Fruit fly (Drosophila melanogaster) whole organism, embryonic: ENCODE measurements around the gene mora.

Source experiments
- Aef1 ChIP-seq: fragments of 200-800 bp; sonication (Bioruptor generic); IDR thresholded peaks from 3 replicates; pipeline ENCODE4 v1.3.6; 2022; ENCODE audit warnings: missing biosample characterization, missing genetic modification characterization
- Bgb ChIP-seq: fragments of 200-800 bp; sonication (Bioruptor generic); IDR thresholded peaks from 2 replicates; pipeline ENCODE4 v1.3.6; 2022; ENCODE audit warnings: missing biosample characterization, missing genetic modification characterization; ENCODE audit not compliant: partially characterized antibody
- CG10267 ChIP-seq: fragments of 200-800 bp; sonication (Bioruptor generic); optimal IDR thresholded peaks from 2 replicates; lab custom pipeline; 2018; ENCODE audit warnings: missing biosample characterization, mild to moderate bottlenecking, missing genetic modification characterization, moderate library complexity
- CG12659 ChIP-seq: fragments of 200-800 bp; sonication (Bioruptor generic); optimal IDR thresholded peaks from 3 replicates; lab custom pipeline; 2017; ENCODE audit warnings: mild to moderate bottlenecking, missing biosample characterization, missing genetic modification reagents, missing genetic modification characterization
- CG12942 ChIP-seq: fragments of 200-800 bp; sonication (Bioruptor generic); optimal IDR thresholded peaks from 3 replicates; lab custom pipeline; 2016; ENCODE audit warnings: missing biosample characterization, missing genetic modification characterization
- CG16863 ChIP-seq: fragments of 200-800 bp; sonication (Bioruptor generic); optimal IDR thresholded peaks from 3 replicates; lab custom pipeline; 2016; ENCODE audit warnings: missing biosample characterization, missing genetic modification characterization
- CG17912 ChIP-seq: fragments of 200-800 bp; sonication (Bioruptor generic); optimal IDR thresholded peaks from 2 replicates; lab custom pipeline; 2018; ENCODE audit warnings: missing biosample characterization, mild to moderate bottlenecking, missing genetic modification characterization
- CG1792 ChIP-seq: fragments of 200-800 bp; sonication (Bioruptor generic); optimal IDR thresholded peaks from 2 replicates; lab custom pipeline; 2016; ENCODE audit warnings: missing biosample characterization, missing genetic modification characterization
- CG18262 ChIP-seq: fragments of 200-800 bp; optimal IDR thresholded peaks from 3 replicates; lab custom pipeline; 2019; ENCODE audit warnings: missing biosample characterization, mild to moderate bottlenecking, missing genetic modification characterization, moderate library complexity
- CG18599 ChIP-seq: fragments of 200-800 bp; sonication (Bioruptor generic); optimal IDR thresholded peaks from 3 replicates; lab custom pipeline; 2017; ENCODE audit warnings: missing biosample characterization, missing genetic modification characterization, mild to moderate bottlenecking, moderate library complexity, missing genetic modification reagents
- CG30020 ChIP-seq: fragments of 200-800 bp; optimal IDR thresholded peaks from 2 replicates; lab custom pipeline; 2019; ENCODE audit warnings: missing biosample characterization, mild to moderate bottlenecking, missing genetic modification characterization, moderate library complexity
- CG30403 ChIP-seq: fragments of 200-800 bp; sonication (Bioruptor generic); optimal IDR thresholded peaks from 3 replicates; lab custom pipeline; 2016; ENCODE audit warnings: missing biosample characterization, missing genetic modification characterization
- CG32532 ChIP-seq: fragments of 200-800 bp; sonication (Bioruptor generic); IDR thresholded peaks from 2 replicates; pipeline ENCODE4 v1.3.6; 2022; ENCODE audit warnings: missing biosample characterization, missing genetic modification characterization
- CG33557 ChIP-seq: fragments of 200-800 bp; sonication (Bioruptor generic); optimal IDR thresholded peaks from 2 replicates; lab custom pipeline; 2019; ENCODE audit warnings: missing biosample characterization, mild to moderate bottlenecking, missing genetic modification characterization, moderate library complexity
- CG4360 ChIP-seq: fragments of 200-800 bp; sonication (Bioruptor generic); IDR thresholded peaks from 2 replicates; pipeline ENCODE4 v1.3.6; 2022; ENCODE audit warnings: missing biosample characterization, missing genetic modification characterization
- CG4730 ChIP-seq: fragments of 200-800 bp; sonication (Bioruptor generic); IDR thresholded peaks from 2 replicates; pipeline ENCODE4 v1.3.6; 2022; ENCODE audit warnings: missing biosample characterization, missing genetic modification characterization
- CG4820 ChIP-seq: fragments of 200-800 bp; sonication (Bioruptor generic); optimal IDR thresholded peaks from 3 replicates; lab custom pipeline; 2016; ENCODE audit warnings: missing biosample characterization, missing genetic modification characterization
- CG7987 ChIP-seq: fragments of 200-800 bp; sonication (Bioruptor generic); optimal IDR thresholded peaks from 2 replicates; lab custom pipeline; 2018; ENCODE audit warnings: missing biosample characterization, mild to moderate bottlenecking, missing genetic modification characterization, moderate library complexity
- CoRest ChIP-seq: fragments of 200-800 bp; sonication (Bioruptor generic); optimal IDR thresholded peaks from 3 replicates; lab custom pipeline; 2018; ENCODE audit warnings: missing biosample characterization, mild to moderate bottlenecking, missing genetic modification characterization, moderate library complexity
- ERR ChIP-seq: fragments of 200-800 bp; sonication (Bioruptor generic); optimal IDR thresholded peaks from 2 replicates; lab custom pipeline; 2016; ENCODE audit warnings: missing biosample characterization, missing genetic modification characterization
- Gug ChIP-seq: fragments of 200-800 bp; sonication (Bioruptor generic); IDR thresholded peaks from 4 replicates; pipeline ENCODE4 v1.3.6; 2022; ENCODE audit warnings: missing biosample characterization, missing genetic modification characterization
- Lim3 ChIP-seq: fragments of 200-800 bp; sonication (Bioruptor generic); IDR thresholded peaks from 2 replicates; pipeline ENCODE4 v1.3.6; 2022; ENCODE audit warnings: missing biosample characterization, missing genetic modification characterization
- MTF-1 ChIP-seq: fragments of 200-800 bp; sonication (Bioruptor generic); optimal IDR thresholded peaks from 2 replicates; lab custom pipeline; 2018; ENCODE audit warnings: missing biosample characterization, mild to moderate bottlenecking, missing genetic modification characterization, borderline replicate concordance
- Mad ChIP-seq: fragments of 200-800 bp; sonication (Bioruptor generic); optimal IDR thresholded peaks from 2 replicates; lab custom pipeline; 2016; ENCODE audit warnings: missing biosample characterization, missing genetic modification characterization
- Meics ChIP-seq: fragments of 200-800 bp; sonication (Bioruptor generic); optimal IDR thresholded peaks from 2 replicates; lab custom pipeline; 2017; ENCODE audit warnings: missing biosample characterization, mild to moderate bottlenecking, missing genetic modification characterization
- Nf-YB ChIP-seq: fragments of 200-800 bp; sonication (Bioruptor generic); optimal IDR thresholded peaks from 3 replicates; lab custom pipeline; 2019; ENCODE audit warnings: missing biosample characterization, mild to moderate bottlenecking, missing genetic modification characterization, moderate library complexity
- Nf-YC ChIP-seq: fragments of 200-800 bp; optimal IDR thresholded peaks from 3 replicates; lab custom pipeline; 2019; ENCODE audit warnings: missing biosample characterization, mild to moderate bottlenecking, missing genetic modification characterization, moderate library complexity
- Ptx1 ChIP-seq: fragments of 200-800 bp; sonication (Bioruptor generic); IDR thresholded peaks from 2 replicates; pipeline ENCODE4 v1.3.6; 2022; ENCODE audit warnings: missing biosample characterization, missing genetic modification characterization
- Ravus ChIP-seq: fragments of 200-800 bp; sonication (Bioruptor generic); IDR thresholded peaks from 2 replicates; pipeline ENCODE4 v1.3.6; 2022; ENCODE audit warnings: missing biosample characterization, missing genetic modification characterization
- Rfx ChIP-seq: fragments of 200-800 bp; sonication (Bioruptor generic); IDR thresholded peaks from 2 replicates; pipeline ENCODE4 v1.3.6; 2022; ENCODE audit warnings: missing biosample characterization, missing genetic modification characterization
- Rx ChIP-seq: fragments of 200-800 bp; sonication (Bioruptor generic); IDR thresholded peaks from 2 replicates; pipeline ENCODE4 v1.3.6; 2022; ENCODE audit warnings: missing biosample characterization, missing genetic modification characterization
- Side ChIP-seq: fragments of 200-800 bp; sonication (Bioruptor generic); optimal IDR thresholded peaks from 2 replicates; lab custom pipeline; 2016; ENCODE audit warnings: missing biosample characterization, missing genetic modification characterization
- Sox102F ChIP-seq: fragments of 200-800 bp; sonication (Bioruptor generic); optimal IDR thresholded peaks from 2 replicates; lab custom pipeline; 2018; ENCODE audit warnings: missing biosample characterization, mild to moderate bottlenecking, missing genetic modification characterization, moderate library complexity
- ara ChIP-seq: fragments of 200-800 bp; sonication (Bioruptor generic); IDR thresholded peaks from 2 replicates; pipeline ENCODE4 v1.3.6; 2022; ENCODE audit warnings: missing biosample characterization, missing genetic modification characterization
- crol ChIP-seq: fragments of 200-800 bp; sonication (Bioruptor generic); IDR thresholded peaks from 2 replicates; pipeline ENCODE4 v1.3.6; 2022; ENCODE audit warnings: missing biosample characterization, missing genetic modification characterization
- dysf ChIP-seq: fragments of 200-800 bp; sonication (Bioruptor generic); IDR thresholded peaks from 3 replicates; pipeline ENCODE4 v1.3.6; 2022; ENCODE audit warnings: missing biosample characterization, missing genetic modification characterization
- en ChIP-seq: fragments of 200-800 bp; sonication (Bioruptor generic); optimal IDR thresholded peaks from 2 replicates; lab custom pipeline; 2016; ENCODE audit warnings: missing biosample characterization, missing genetic modification characterization
- gt ChIP-seq: fragments of 200-800 bp; sonication (Bioruptor generic); IDR thresholded peaks from 2 replicates; pipeline ENCODE4 v1.3.6; 2022; ENCODE audit warnings: missing biosample characterization, missing genetic modification characterization
- ham ChIP-seq: fragments of 200-800 bp; sonication (Bioruptor generic); IDR thresholded peaks from 2 replicates; pipeline ENCODE4 v1.3.6; 2022; ENCODE audit warnings: missing biosample characterization, missing genetic modification characterization
- inv ChIP-seq: fragments of 200-800 bp; sonication (Bioruptor generic); IDR thresholded peaks from 2 replicates; pipeline ENCODE4 v1.3.6; 2022; ENCODE audit warnings: missing biosample characterization, missing genetic modification characterization; ENCODE audit not compliant: partially characterized antibody
- knrl ChIP-seq: fragments of 200-800 bp; sonication (Bioruptor generic); IDR thresholded peaks from 3 replicates; pipeline ENCODE4 v1.3.6; 2022; ENCODE audit warnings: missing biosample characterization, missing genetic modification characterization; ENCODE audit not compliant: partially characterized antibody
- lab ChIP-seq: fragments of 200-800 bp; sonication (Bioruptor generic); optimal IDR thresholded peaks from 3 replicates; lab custom pipeline; 2017; ENCODE audit warnings: missing biosample characterization, missing genetic modification characterization, mild to moderate bottlenecking, moderate library complexity, missing genetic modification reagents
- lilli ChIP-seq: fragments of 200-800 bp; sonication (Bioruptor generic); optimal IDR thresholded peaks from 3 replicates; lab custom pipeline; 2016; ENCODE audit warnings: missing biosample characterization, missing genetic modification characterization
- mam ChIP-seq: fragments of 200-800 bp; sonication (Bioruptor generic); optimal IDR thresholded peaks from 3 replicates; lab custom pipeline; 2016; ENCODE audit warnings: missing biosample characterization, missing genetic modification characterization
- nau ChIP-seq: fragments of 200-800 bp; sonication (Bioruptor generic); optimal IDR thresholded peaks from 3 replicates; lab custom pipeline; 2017; ENCODE audit warnings: missing biosample characterization, mild to moderate bottlenecking, missing genetic modification characterization, missing genetic modification reagents
- nom ChIP-seq: fragments of 200-800 bp; sonication (Bioruptor generic); optimal IDR thresholded peaks from 2 replicates; lab custom pipeline; 2017; ENCODE audit warnings: missing biosample characterization, missing genetic modification characterization, mild to moderate bottlenecking, moderate library complexity, missing genetic modification reagents
- odd ChIP-seq: fragments of 200-800 bp; sonication (Bioruptor generic); optimal IDR thresholded peaks from 2 replicates; lab custom pipeline; 2017; ENCODE audit warnings: missing biosample characterization, mild to moderate bottlenecking, missing genetic modification characterization
- rib ChIP-seq: fragments of 200-800 bp; sonication (Bioruptor generic); IDR thresholded peaks from 2 replicates; pipeline ENCODE4 v1.3.6; 2022; ENCODE audit warnings: missing biosample characterization, missing genetic modification characterization
- so ChIP-seq: fragments of 200-800 bp; sonication (Bioruptor generic); IDR thresholded peaks from 3 replicates; pipeline ENCODE4 v1.3.6; 2022; ENCODE audit warnings: missing biosample characterization, missing genetic modification characterization
- sqz ChIP-seq: fragments of 200-800 bp; sonication (Bioruptor generic); optimal IDR thresholded peaks from 3 replicates; lab custom pipeline; 2018; ENCODE audit warnings: missing biosample characterization, mild to moderate bottlenecking, missing genetic modification characterization
- wek ChIP-seq: fragments of 200-800 bp; sonication (Bioruptor generic); optimal IDR thresholded peaks from 3 replicates; lab custom pipeline; 2018; ENCODE audit warnings: missing biosample characterization, mild to moderate bottlenecking, missing genetic modification characterization, moderate library complexity

The mora gene

DNA sequence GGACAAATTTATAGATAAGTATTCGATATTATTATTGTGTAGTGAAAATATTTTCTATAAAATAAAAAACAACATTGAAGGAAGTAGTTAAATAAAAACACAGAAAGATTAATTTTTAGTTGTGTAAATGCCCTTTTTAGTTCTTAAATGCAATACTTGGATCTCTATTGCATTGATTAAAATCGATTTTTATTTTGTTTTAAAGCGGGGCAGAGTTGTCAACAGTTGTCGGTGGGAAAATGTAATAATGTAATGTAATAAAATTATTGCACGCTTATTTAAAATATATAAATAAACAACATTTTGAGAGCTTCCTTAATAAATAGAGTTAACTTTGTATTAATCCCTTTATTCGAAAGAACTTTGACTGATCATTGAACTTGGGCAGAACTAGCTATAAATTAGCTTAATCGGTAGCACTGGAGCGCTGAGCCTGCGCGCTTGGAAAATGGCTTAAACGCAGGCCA lies 22.6 kb upstream of the mora start, which contains the start of gene Apc2 (continued):
- TF ChIP-seq lilli (GFP tag; lab: Kevin White, UChicago) (peak; percentile 57), ham (no peak), rib (GFP tag; lab: Robert Waterston, UW) (no peak), CG17912 (GFP tag; lab: Kevin White, UChicago) (no peak), CG18262 (tag; lab: Kevin White, UChicago) (peak; percentile 75), CG4820 (GFP tag; lab: Kevin White, UChicago) (peak; percentile 6), Meics (peak; percentile 63), CG12942 (peak; percentile 51), MTF-1 (GFP tag; lab: Kevin White, UChicago) (no peak), lab (GFP tag; lab: Kevin White, UChicago) (peak; percentile 71), CG7987 (GFP tag; lab: Kevin White, UChicago) (no peak), odd (no peak), en (GFP tag; lab: Kevin White, UChicago) (no peak), wek (GFP tag; lab: Kevin White, UChicago) (no peak), CG4360 (no peak), crol (no peak), CG4730 (GFP tag; lab: Robert Waterston, UW) (0 out of 2 replicates have a peak, but pooled peaks have one; percentile 13), Rx (GFP tag; lab: Robert Waterston, UW) (peak; percentile 58), Rfx (GFP tag; lab: Robert Waterston, UW) (peak; percentile 65), gt (GFP tag; lab: Robert Waterston, UW) (no peak), ERR (GFP tag; lab: Kevin White, UChicago) (no peak), inv (GFP tag; lab: Robert Waterston, UW) (no peak), mam (GFP tag; lab: Kevin White, UChicago) (peak; percentile 41), Nf-YB (GFP tag; lab: Kevin White, UChicago) (peak; percentile 35), CG18599 (GFP tag; lab: Kevin White, UChicago) (peak; percentile 24), Side (GFP tag; lab: Kevin White, UChicago) (no peak), Sox102F (GFP tag; lab: Kevin White, UChicago) (peak; percentile 68), CG30403 (GFP tag; lab: Kevin White, UChicago) (peak; percentile 72), Aef1 (peak; percentile 48), CG30020 (peak; percentile 55), Ravus (GFP tag; lab: Robert Waterston, UW) (no peak), CG12659 (GFP tag; lab: Kevin White, UChicago) (peak; percentile 64), Mad (no peak), Bgb (GFP tag; lab: Robert Waterston, UW) (no peak), ara (GFP tag; lab: Robert Waterston, UW) (peak; percentile 55; the same call in 1 of the 2 replicates), CG10267 (tag; lab: Kevin White, UChicago) (peak; percentile 66), CoRest (tag; lab: Kevin White, UChicago) (peak; percentile 80), Lim3 (GFP tag; lab: Robert Waterston, UW) (no peak), nau (no peak), CG32532 (GFP tag; lab: Robert Waterston, UW) (peak; percentile 74), Nf-YC (tag; lab: Kevin White, UChicago) (peak; percentile 62), CG16863 (GFP tag; lab: Kevin White, UChicago) (peak; percentile 11), CG1792 (no peak), nom (GFP tag; lab: Kevin White, UChicago) (peak; percentile 17), sqz (GFP tag; lab: Kevin White, UChicago) (no peak), dysf (GFP tag; lab: Robert Waterston, UW) (peak; percentile 64; the same call in 2 of the 3 replicates), Gug (GFP tag; lab: Robert Waterston, UW) (0 out of 4 replicates have a peak, but pooled peaks have one; percentile 12), so (GFP tag; lab: Robert Waterston, UW) (no peak), Ptx1 (GFP tag; lab: Robert Waterston, UW) (peak; percentile 70), CG33557 (GFP tag; lab: Kevin White, UChicago) (peak; percentile 26), knrl (GFP tag; lab: Robert Waterston, UW) (peak; percentile 46; the same call in 1 of the 3 replicates)
